Worm (Caenorhabditis elegans) whole organism, young adult: ENCODE results near the gene Y60A3A.19.
A peak's percentile ranks its signal among the peaks of the same experiment; 100 is the strongest.

ENCODE experiments used
- B0035.1 ChIP-seq: sonication (generic microtip); optimal IDR thresholded peaks from 2 replicates; lab custom pipeline; 2016; ENCODE audit warnings: missing genetic modification characterization, mild to moderate bottlenecking, missing compliant biosample characterization, missing genotype, missing genetic modification reagents
- F10E7.11 ChIP-seq: sonication (generic microtip); optimal IDR thresholded peaks from 2 replicates; lab custom pipeline; 2017; ENCODE audit warnings: mild to moderate bottlenecking, missing genetic modification characterization, moderate library complexity, missing compliant biosample characterization
- F49E8.2 ChIP-seq: sonication (generic microtip); optimal IDR thresholded peaks from 3 replicates; lab custom pipeline; 2017; ENCODE audit warnings: missing genetic modification characterization, mild to moderate bottlenecking, missing compliant biosample characterization, antibody characterized with exemption, moderate library complexity; ENCODE audit not compliant: insufficient read depth
- F52B5.7 ChIP-seq: sonication (generic microtip); optimal IDR thresholded peaks from 2 replicates; lab custom pipeline; 2016; ENCODE audit warnings: mild to moderate bottlenecking, missing genetic modification characterization, missing compliant biosample characterization
- F55B11.4 ChIP-seq: sonication (generic microtip); optimal IDR thresholded peaks from 2 replicates; lab custom pipeline; 2016; ENCODE audit warnings: missing compliant biosample characterization, missing genetic modification characterization, borderline replicate concordance; ENCODE audit not compliant: insufficient read depth
- F57C9.4 ChIP-seq: sonication (generic microtip); optimal IDR thresholded peaks from 2 replicates; lab custom pipeline; 2017; ENCODE audit warnings: mild to moderate bottlenecking, missing genetic modification characterization, missing compliant biosample characterization
- K11D2.4 ChIP-seq: fragments of 200-800 bp; sonication (Bioruptor generic); IDR thresholded peaks from 2 replicates; pipeline ENCODE4 v1.3.6; 2022; ENCODE audit warnings: missing genetic modification reagents, missing genetic modification characterization, missing compliant biosample characterization
- K12H6.12 ChIP-seq: fragments of 200-800 bp; sonication (Bioruptor generic); optimal IDR thresholded peaks from 2 replicates; lab custom pipeline; 2018; ENCODE audit warnings: mild to moderate bottlenecking, missing genetic modification characterization, missing compliant biosample characterization
- Y79H2A.3 ChIP-seq: fragments of 200-800 bp; sonication (Bioruptor generic); conservative IDR thresholded peaks from 2 replicates; pipeline ENCODE4 v1.3.6; 2022; ENCODE audit warnings: missing genetic modification reagents, missing genetic modification characterization, missing compliant biosample characterization
- attf-5 ChIP-seq: fragments of 200-800 bp; sonication (Bioruptor generic); optimal IDR thresholded peaks from 2 replicates; lab custom pipeline; 2018; ENCODE audit warnings: mild to moderate bottlenecking, missing genetic modification characterization, missing compliant biosample characterization
- attf-6 ChIP-seq: fragments of 200-800 bp; sonication (Bioruptor generic); IDR thresholded peaks from 2 replicates; pipeline ENCODE4 v1.3.6; 2022; ENCODE audit warnings: missing genetic modification reagents, missing genetic modification characterization, missing compliant biosample characterization
- bed-1 ChIP-seq: fragments of 200-800 bp; sonication (Bioruptor generic); IDR thresholded peaks from 2 replicates; pipeline ENCODE4 v1.3.6; 2022; ENCODE audit warnings: missing genetic modification reagents, missing genetic modification characterization, missing compliant biosample characterization
- bed-2 ChIP-seq: fragments of 200-800 bp; sonication (Bioruptor generic); IDR thresholded peaks from 2 replicates; pipeline ENCODE4 v1.3.6; 2022; ENCODE audit warnings: missing genetic modification reagents, missing genetic modification characterization, missing compliant biosample characterization
- cebp-1 ChIP-seq, 2 experiments: fragments of 200-800 bp in 1 of 2; sonication (Bioruptor generic) in 1 of 2; sonication (generic microtip) in 1 of 2; IDR thresholded peaks in 1 of 2; optimal IDR thresholded peaks in 1 of 2; 2 replicates each; pipeline versions ENCODE4 v1.3.6 to Lab custom; 2017 to 2022; ENCODE audit warnings: missing compliant biosample characterization in 2 of 2, missing genetic modification characterization in 2 of 2, mild to moderate bottlenecking in 1 of 2, missing genetic modification reagents in 1 of 2, moderate library complexity in 1 of 2
- ceh-27 ChIP-seq: fragments of 200-800 bp; sonication (Bioruptor generic); optimal IDR thresholded peaks from 2 replicates; lab custom pipeline; 2018; ENCODE audit warnings: mild to moderate bottlenecking, missing genetic modification characterization, moderate library complexity, missing compliant biosample characterization
- dpff-1 ChIP-seq: sonication (generic microtip); optimal IDR thresholded peaks from 2 replicates; lab custom pipeline; 2017; ENCODE audit warnings: mild to moderate bottlenecking, missing genetic modification characterization, missing compliant biosample characterization
- efl-1 ChIP-seq: fragments of 150-350 bp; optimal IDR thresholded peaks from 2 replicates; lab custom pipeline; 2014; ENCODE audit warnings: missing biosample characterization, missing genetic modification reagents, missing genetic modification characterization
- hmg-1.2 ChIP-seq: fragments of 200-800 bp; sonication (Bioruptor generic); IDR thresholded peaks from 2 replicates; pipeline ENCODE4 v1.3.6; 2022; ENCODE audit warnings: missing genetic modification reagents, missing genetic modification characterization, missing compliant biosample characterization
- hmg-20 ChIP-seq: fragments of 200-800 bp; sonication (Bioruptor generic); IDR thresholded peaks from 2 replicates; pipeline ENCODE4 v1.3.6; 2022; ENCODE audit warnings: missing genetic modification reagents, missing genetic modification characterization, missing compliant biosample characterization
- let-526 ChIP-seq: fragments of 200-800 bp; sonication (Bioruptor generic); IDR thresholded peaks from 2 replicates; pipeline ENCODE4 v1.3.6; 2022; ENCODE audit warnings: missing genetic modification reagents, missing genetic modification characterization, missing compliant biosample characterization
- let-607 ChIP-seq, 2 experiments: fragments of 200-800 bp in 1 of 2; sonication (Bioruptor generic) in 1 of 2; sonication (generic microtip) in 1 of 2; optimal IDR thresholded peaks; 2 replicates each; lab custom pipeline; 2016 to 2018; ENCODE audit warnings: mild to moderate bottlenecking in 2 of 2, missing compliant biosample characterization in 2 of 2, missing genetic modification characterization in 2 of 2, moderate library complexity in 2 of 2, missing genotype in 1 of 2
- lin-35 ChIP-seq, 3 experiments: fragments of 150-350 bp in 2 of 3; sonication (generic microtip) in 1 of 3; optimal IDR thresholded peaks; 2 replicates each; lab custom pipeline; 2014 to 2018; ENCODE audit warnings: missing biosample characterization in 3 of 3, missing genetic modification characterization in 3 of 3, missing genetic modification reagents in 3 of 3
- lir-1 ChIP-seq: fragments of 200-800 bp; sonication (Bioruptor generic); conservative IDR thresholded peaks from 2 replicates; pipeline ENCODE4 v1.3.6; 2022; ENCODE audit warnings: missing genetic modification reagents, missing genetic modification characterization, missing compliant biosample characterization
- madf-3 ChIP-seq: fragments of 200-800 bp; sonication (Bioruptor generic); IDR thresholded peaks from 2 replicates; pipeline ENCODE4 v1.3.6; 2022; ENCODE audit warnings: missing genetic modification reagents, missing genetic modification characterization, missing compliant biosample characterization
- mcd-1 ChIP-seq: fragments of 200-800 bp; sonication (Bioruptor generic); IDR thresholded peaks from 2 replicates; pipeline ENCODE4 v1.3.6; 2022; ENCODE audit warnings: missing genetic modification reagents, missing genetic modification characterization, missing compliant biosample characterization
- mxl-1 ChIP-seq: sonication (generic microtip); optimal IDR thresholded peaks from 2 replicates; lab custom pipeline; 2016; ENCODE audit warnings: missing genetic modification characterization, missing compliant biosample characterization
- nfya-2 ChIP-seq: fragments of 200-800 bp; sonication (Bioruptor generic); IDR thresholded peaks from 2 replicates; pipeline ENCODE4 v1.3.6; 2022; ENCODE audit warnings: missing genetic modification reagents, missing genetic modification characterization, missing compliant biosample characterization
- nhr-120 ChIP-seq: fragments of 200-800 bp; sonication (Bioruptor generic); IDR thresholded peaks from 2 replicates; pipeline ENCODE4 v1.3.6; 2022; ENCODE audit warnings: missing genetic modification characterization, missing compliant biosample characterization
- nhr-80 ChIP-seq: sonication (generic microtip); optimal IDR thresholded peaks from 2 replicates; lab custom pipeline; 2016; ENCODE audit warnings: missing genetic modification characterization, missing compliant biosample characterization
- rpc-1 ChIP-seq, 2 experiments: fragments of 150-350 bp in 1 of 2; sonication (generic microtip) in 1 of 2; optimal IDR thresholded peaks; 2 replicates each; lab custom pipeline; 2014 to 2018; ENCODE audit warnings: missing biosample characterization in 1 of 2, missing genetic modification characterization in 1 of 2, missing genetic modification reagents in 1 of 2, missing genotype in 1 of 2
- sea-2 ChIP-seq: fragments of 200-800 bp; sonication (Bioruptor generic); IDR thresholded peaks from 2 replicates; pipeline ENCODE4 v1.3.6; 2022; ENCODE audit warnings: missing genetic modification characterization, missing compliant biosample characterization
- snpc-1.3 ChIP-seq: sonication (generic microtip); optimal IDR thresholded peaks from 2 replicates; lab custom pipeline; 2017; ENCODE audit warnings: missing genetic modification characterization, mild to moderate bottlenecking, missing compliant biosample characterization, antibody characterized with exemption, moderate library complexity, missing genotype, missing genetic modification reagents; ENCODE audit not compliant: insufficient read depth
- snpc-4 ChIP-seq, 5 experiments: fragments of 150-350 bp in 1 of 5; sonication (generic microtip) in 4 of 5; optimal IDR thresholded peaks; 2 replicates each; lab custom pipeline; 2014 to 2018; ENCODE audit warnings: missing genetic modification characterization in 5 of 5, missing biosample characterization in 3 of 5, antibody characterized with exemption in 2 of 5, mild to moderate bottlenecking in 2 of 5, missing compliant biosample characterization in 2 of 5, missing genotype in 2 of 5, moderate library complexity in 2 of 5, missing genetic modification reagents in 1 of 5
- somi-1 ChIP-seq: fragments of 200-800 bp; sonication (Bioruptor generic); optimal IDR thresholded peaks from 2 replicates; lab custom pipeline; 2018; ENCODE audit warnings: mild to moderate bottlenecking, missing genetic modification characterization, missing compliant biosample characterization
- unc-62 ChIP-seq: fragments of 150-350 bp; optimal IDR thresholded peaks from 2 replicates; lab custom pipeline; 2014; ENCODE audit warnings: missing biosample characterization, missing genetic modification reagents, missing genetic modification characterization
- ztf-18 ChIP-seq: sonication (generic microtip); optimal IDR thresholded peaks from 2 replicates; lab custom pipeline; 2016; ENCODE audit warnings: missing genotype, mild to moderate bottlenecking, missing genetic modification characterization, missing compliant biosample characterization

Gene Y60A3A.19

DNA sequence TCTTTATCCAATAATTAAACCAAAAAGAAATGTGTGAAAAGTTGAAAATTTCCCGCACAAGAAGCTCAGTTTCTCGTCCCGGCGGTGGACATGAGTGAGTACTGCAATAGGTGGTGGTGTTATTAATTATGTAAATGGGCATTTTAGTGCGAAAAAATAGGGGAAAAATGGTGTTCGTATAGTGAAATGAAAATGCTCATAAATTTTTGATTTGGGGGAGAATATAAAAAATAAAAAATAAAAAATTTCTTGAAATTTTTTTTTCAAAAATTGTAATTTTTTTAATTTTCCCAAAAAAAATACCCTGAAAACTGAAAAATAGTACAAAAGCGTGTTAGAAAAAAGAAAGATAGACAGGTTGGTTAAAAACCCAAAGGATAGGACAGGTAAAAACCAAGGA is 21.1 kb upstream of the Y60A3A.19 start, which contains the start of gene gly-4 (continued):
- TF ChIP-seq F55B11.4, result no peak
- TF ChIP-seq bed-1 (GFP tag; lab: Robert Waterston, UW), result no peak
- no peak for TF ChIP-seq ceh-27 (GFP tag; lab: Kevin White, UChicago)
- no peak for TF ChIP-seq mcd-1 (GFP tag; lab: Robert Waterston, UW)
- no peak for TF ChIP-seq snpc-4 (GFP tag; optimal IDR thresholded peaks at IDR 0.05; lab: Kevin White, UChicago)
- TF ChIP-seq snpc-4 (tag; optimal IDR thresholded peaks at IDR 0.05; lab: Kevin White, UChicago), result no peak

DNA sequence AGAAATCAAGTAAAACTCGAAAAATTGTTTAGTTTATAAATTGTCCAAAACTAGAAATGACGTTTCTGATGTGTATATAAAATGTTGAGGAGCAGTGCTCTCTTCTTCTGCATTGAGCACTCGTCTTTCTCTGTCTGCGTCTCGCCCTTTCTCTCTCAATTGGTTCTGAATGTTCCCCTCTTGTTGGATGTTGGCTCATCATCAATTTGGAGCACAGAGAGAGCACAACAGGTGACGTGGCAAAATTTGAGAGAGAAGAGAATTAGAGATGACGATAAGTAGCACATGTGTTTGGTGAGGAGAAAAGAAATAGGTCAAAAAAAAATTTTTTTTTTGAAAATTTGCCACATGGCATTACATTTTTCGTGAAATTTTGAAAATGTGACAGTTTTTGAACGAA is 18.8 kb upstream of the Y60A3A.19 start:
- peak; percentile 22 for TF ChIP-seq ceh-27 (GFP tag; lab: Kevin White, UChicago)
- TF ChIP-seq nfya-2 (GFP tag; lab: Robert Waterston, UW), result no peak
- peak; percentile 59; the same call in 1 of the 2 replicates for TF ChIP-seq hmg-1.2 (GFP tag; lab: Robert Waterston, UW)
- no peak for TF ChIP-seq attf-6 (GFP tag; lab: Robert Waterston, UW)
- no peak for TF ChIP-seq F52B5.7 (tag; lab: Kevin White, UChicago)
- no peak for TF ChIP-seq F49E8.2 (tag; lab: Kevin White, UChicago)
- no peak for TF ChIP-seq cebp-1 (GFP tag; IDR thresholded peaks at IDR 0.05; lab: Robert Waterston, UW)
- peak; percentile 30 for TF ChIP-seq cebp-1 (tag; optimal IDR thresholded peaks at IDR 0.05; lab: Kevin White, UChicago)
- TF ChIP-seq unc-62 (GFP tag; lab: Kevin White, UChicago), result no peak
- peak in 1 of 3 experiments; percentile 25 for TF ChIP-seq lin-35 (GFP tag; optimal IDR thresholded peaks at IDR 0.05; lab: Kevin White, UChicago)
- TF ChIP-seq let-607 (tag; optimal IDR thresholded peaks at IDR 0.05; lab: Kevin White, UChicago), result peak; percentile 29 to 63
- TF ChIP-seq madf-3 (GFP tag; lab: Robert Waterston, UW), result no peak
- no peak for TF ChIP-seq mxl-1
- no peak for TF ChIP-seq B0035.1 (tag; lab: Kevin White, UChicago)
- TF ChIP-seq snpc-1.3 (tag; lab: Kevin White, UChicago), result no peak
- TF ChIP-seq K11D2.4, result no peak
- TF ChIP-seq attf-5, result no peak
- TF ChIP-seq bed-2 (GFP tag; lab: Robert Waterston, UW), result no peak
- TF ChIP-seq let-526, result no peak
- TF ChIP-seq efl-1 (GFP tag; lab: Kevin White, UChicago), result no peak
- TF ChIP-seq nhr-80 (tag; lab: Kevin White, UChicago), result no peak
- TF ChIP-seq F10E7.11, result no peak
- no peak for TF ChIP-seq dpff-1 (tag; lab: Kevin White, UChicago)
- no peak for TF ChIP-seq nhr-120 (GFP tag; lab: Robert Waterston, UW)
- TF ChIP-seq F57C9.4 (tag; lab: Kevin White, UChicago), result no peak
- TF ChIP-seq sea-2 (GFP tag; lab: Robert Waterston, UW), result no peak
- TF ChIP-seq ztf-18 (tag; lab: Kevin White, UChicago), result no peak
- no peak for TF ChIP-seq Y79H2A.3
- no peak for TF ChIP-seq somi-1 (GFP tag; lab: Kevin White, UChicago)
- TF ChIP-seq hmg-20 (GFP tag; lab: Robert Waterston, UW), result no peak
- peak; percentile 18 for TF ChIP-seq K12H6.12 (tag; lab: Kevin White, UChicago)
- TF ChIP-seq lir-1 (GFP tag; lab: Robert Waterston, UW), result no peak
- no peak for TF ChIP-seq rpc-1 (optimal IDR thresholded peaks at IDR 0.05; lab: Kevin White, UChicago)
- no peak for TF ChIP-seq rpc-1 (tag; optimal IDR thresholded peaks at IDR 0.05; lab: Kevin White, UChicago)
